Fruit fly (Drosophila melanogaster): ENCODE measurements around the gene Ho.

Ho gene

DNA sequence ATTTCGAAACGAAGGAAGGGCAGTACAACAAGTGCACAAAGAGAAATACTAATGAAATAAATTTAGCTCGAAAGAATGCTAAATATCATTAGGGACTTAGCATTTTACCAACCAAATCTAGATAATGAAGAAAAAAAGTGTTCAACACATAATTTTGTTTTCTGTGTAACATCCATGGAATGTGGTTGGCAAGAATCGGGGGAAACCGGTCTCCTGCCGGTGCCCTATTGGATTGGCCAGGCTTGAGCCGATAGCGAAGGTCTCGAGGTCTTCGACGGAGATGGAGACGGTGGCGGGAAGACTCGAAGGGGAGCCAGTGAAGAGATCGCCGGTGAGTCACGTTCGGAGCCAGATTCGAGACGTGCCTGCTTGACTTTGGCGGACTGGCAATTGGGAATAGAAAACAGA is 21.8 kb upstream of the Ho start (continued):
- TF ChIP-seq CG34422 (GFP tag; IDR thresholded peaks at IDR 0.05) = no peak
- TF ChIP-seq CG8290 (GFP tag; optimal IDR thresholded peaks at IDR 0.05) = no peak
- TF ChIP-seq CG8290 (tag; optimal IDR thresholded peaks at IDR 0.05) = peak in 1 of 2 experiments; percentile 45
- peak; percentile 18 for TF ChIP-seq crc (GFP tag; optimal IDR thresholded peaks at IDR 0.05)
- no peak for TF ChIP-seq br (optimal IDR thresholded peaks at IDR 0.05)
- peak; percentile 73 for TF ChIP-seq Drgx (GFP tag; IDR thresholded peaks at IDR 0.05)
- TF ChIP-seq Ets97D (GFP tag; optimal IDR thresholded peaks at IDR 0.05) = no peak
- no peak for TF ChIP-seq Myb (GFP tag; optimal IDR thresholded peaks at IDR 0.05)
- peak; percentile 35; the same call in 1 of the 3 replicates for TF ChIP-seq dysf (GFP tag; IDR thresholded peaks at IDR 0.05)
- peak; percentile 10 for TF ChIP-seq cwo (GFP tag; optimal IDR thresholded peaks at IDR 0.05)
- TF ChIP-seq so (GFP tag; IDR thresholded peaks at IDR 0.05) = no peak
- TF ChIP-seq Hr78 (GFP tag; optimal IDR thresholded peaks at IDR 0.05) = peak in 1 of 2 experiments; percentile 10
- peak; percentile 55 for TF ChIP-seq gem (tag; optimal IDR thresholded peaks at IDR 0.05)
- no peak for TF ChIP-seq otp (GFP tag; IDR thresholded peaks at IDR 0.05)
- peak; percentile 19 for TF ChIP-seq CG10147 (GFP tag; optimal IDR thresholded peaks at IDR 0.05)
- TF ChIP-seq CG6791 (GFP tag; IDR thresholded peaks at IDR 0.05; ENCODE audit: partially characterized antibody) = no peak
- TF ChIP-seq CG31441 (GFP tag; IDR thresholded peaks at IDR 0.05) = peak; percentile 14; the same call in 1 of the 2 replicates
- no peak for TF ChIP-seq CG14667 (GFP tag; IDR thresholded peaks at IDR 0.05)
- peak; percentile 20 for TF ChIP-seq her (GFP tag; optimal IDR thresholded peaks at IDR 0.05)
- no peak for TF ChIP-seq wdn (GFP tag; IDR thresholded peaks at IDR 0.05)
- TF ChIP-seq CG33213 (GFP tag; optimal IDR thresholded peaks at IDR 0.05) = no peak
- TF ChIP-seq rib (GFP tag; IDR thresholded peaks at IDR 0.05) = no peak

DNA sequence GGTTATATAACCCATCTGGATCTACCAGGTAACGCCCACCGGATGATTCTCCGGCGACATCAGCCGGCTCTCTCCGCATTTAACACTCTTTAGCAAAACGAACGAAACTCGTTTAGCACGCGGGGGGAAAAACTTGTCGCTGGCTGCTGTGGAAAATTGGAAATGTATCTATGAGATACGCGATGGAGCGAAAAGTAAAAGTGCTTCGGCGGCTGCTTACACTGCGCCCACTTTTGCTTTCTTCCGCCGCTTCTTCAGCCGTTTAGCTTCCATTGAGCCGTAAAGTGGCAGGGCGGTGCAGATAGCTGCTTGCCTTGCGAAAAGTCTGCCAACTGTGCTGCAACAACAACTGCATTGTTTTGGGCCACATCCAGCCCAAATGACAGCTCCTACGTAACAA is 18.4 kb upstream of the Ho start:
- TF ChIP-seq trem (tag; optimal IDR thresholded peaks at IDR 0.05) = no peak
- 0 out of 2 replicates have a peak, but pooled peaks have one; percentile 16 for TF ChIP-seq sna (GFP tag; IDR thresholded peaks at IDR 0.05; ENCODE audit: partially characterized antibody)
- TF ChIP-seq Sox102F (GFP tag; optimal IDR thresholded peaks at IDR 0.05) = no peak
- TF ChIP-seq CG2199 (GFP tag; IDR thresholded peaks at IDR 0.05) = 0 out of 3 replicates have a peak, but pooled peaks have one; percentile 10
- no peak for TF ChIP-seq sob (GFP tag; IDR thresholded peaks at IDR 0.05)
- peak in 1 of 2 experiments; percentile 80 for TF ChIP-seq Pdp1 (GFP tag; optimal IDR thresholded peaks at IDR 0.05)
- TF ChIP-seq Blimp-1 (GFP tag; optimal IDR thresholded peaks at IDR 0.05) = peak; percentile 98

DNA sequence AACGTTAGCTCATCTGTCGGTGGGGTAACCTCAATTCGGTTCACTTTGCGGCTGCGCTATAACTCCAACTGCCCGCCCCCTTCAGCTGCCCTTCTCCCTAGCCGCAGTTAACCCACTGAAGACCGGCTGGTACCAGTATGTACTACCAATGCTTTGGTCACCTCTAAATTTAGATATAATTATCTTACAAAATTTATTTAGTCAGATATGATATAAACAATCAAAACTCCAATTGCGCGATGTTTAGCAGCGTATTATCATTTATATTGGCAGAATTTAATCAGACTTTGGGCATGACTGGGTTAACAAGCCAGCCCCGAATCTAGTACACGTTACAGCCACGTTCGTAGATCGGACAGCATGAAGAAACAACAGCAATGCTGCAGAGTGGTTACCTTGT is 17.8 kb upstream of the Ho start:
- TF ChIP-seq oc (tag; optimal IDR thresholded peaks at IDR 0.05) (peak; percentile 8), Trl (optimal IDR thresholded peaks at IDR 0.05) (no peak), Trl (GFP tag; optimal IDR thresholded peaks at IDR 0.05) (no peak), CG3407 (GFP tag; optimal IDR thresholded peaks at IDR 0.05) (peak; percentile 14), unpg (GFP tag; optimal IDR thresholded peaks at IDR 0.05) (peak; percentile 61), Dref (GFP tag; IDR thresholded peaks at IDR 0.05) (no peak), Hmr (GFP tag; optimal IDR thresholded peaks at IDR 0.05) (peak; percentile 5), sima (GFP tag; optimal IDR thresholded peaks at IDR 0.05) (no peak), CG16863 (GFP tag; optimal IDR thresholded peaks at IDR 0.05) (no peak), Adf1 (GFP tag; IDR thresholded peaks at IDR 0.05) (no peak), CTCF (GFP tag; optimal IDR thresholded peaks at IDR 0.05) (peak; percentile 10), run (tag; optimal IDR thresholded peaks at IDR 0.05) (peak; percentile 38), CG14965 (GFP tag; optimal IDR thresholded peaks at IDR 0.05; ENCODE audit: borderline replicate concordance) (no peak), ssp (GFP tag; IDR thresholded peaks at IDR 0.05) (0 out of 2 replicates have a peak, but pooled peaks have one; percentile 21), odd (GFP tag; optimal IDR thresholded peaks at IDR 0.05) (peak; percentile 42), CG11504 (tag; optimal IDR thresholded peaks at IDR 0.05) (peak; percentile 79), CG10543 (GFP tag; optimal IDR thresholded peaks at IDR 0.05) (peak; percentile 30), CG10366 (GFP tag; IDR thresholded peaks at IDR 0.05) (peak; percentile 29; the same call in 1 of the 2 replicates), CG14441 (GFP tag; IDR thresholded peaks at IDR 0.05) (peak; percentile 70), CG10979 (tag; optimal IDR thresholded peaks at IDR 0.05) (peak; percentile 36), CG15073 (GFP tag; optimal IDR thresholded peaks at IDR 0.05) (no peak), Nf-YC (tag; optimal IDR thresholded peaks at IDR 0.05) (peak; percentile 41), crol (GFP tag; IDR thresholded peaks at IDR 0.05) (peak; percentile 35), br (optimal IDR thresholded peaks at IDR 0.05) (no peak)
